Worm (Caenorhabditis elegans) whole organism, L3 larva: ENCODE measurements around the gene Y53F4B.27.

Experiments used
- aly-2 ChIP-seq: fragments of 150-350 bp; optimal IDR thresholded peaks from 2 replicates; lab custom pipeline; 2014; ENCODE audit warnings: missing biosample characterization, missing genetic modification characterization
- elt-2 ChIP-seq: sonication (generic microtip); optimal IDR thresholded peaks from 2 replicates; lab custom pipeline; 2016; ENCODE audit warnings: missing genetic modification reagents, mild to moderate bottlenecking, missing genetic modification characterization, missing compliant biosample characterization
- nhr-12 ChIP-seq: fragments of 150-350 bp; optimal IDR thresholded peaks from 2 replicates; lab custom pipeline; 2014; ENCODE audit warnings: missing biosample characterization, missing genetic modification characterization
- nhr-23 ChIP-seq: fragments of 150-350 bp; optimal IDR thresholded peaks from 2 replicates; lab custom pipeline; 2014; ENCODE audit warnings: missing biosample characterization, missing genetic modification reagents, missing genetic modification characterization
- nhr-43 ChIP-seq: sonication (generic microtip); optimal IDR thresholded peaks from 2 replicates; lab custom pipeline; 2016; ENCODE audit warnings: mild to moderate bottlenecking, missing genetic modification characterization, missing compliant biosample characterization; ENCODE audit not compliant: poor library complexity, severe bottlenecking
- pha-4 ChIP-seq: fragments of 150-350 bp; optimal IDR thresholded peaks from 2 replicates; lab custom pipeline; 2014; ENCODE audit warnings: missing biosample characterization, missing genetic modification reagents, missing genetic modification characterization
- snpc-4 ChIP-seq: fragments of 150-350 bp; optimal IDR thresholded peaks from 2 replicates; lab custom pipeline; 2014; ENCODE audit warnings: missing biosample characterization, missing genetic modification characterization
- unc-62 ChIP-seq: fragments of 150-350 bp; sonication (generic microtip); optimal IDR thresholded peaks from 4 replicates; lab custom pipeline; 2014; ENCODE audit warnings: missing biosample characterization, missing genetic modification reagents, missing genetic modification characterization

ce11 chrII:15189956-15190355 lies 44.3 kb downstream of the Y53F4B.27 start:
- TF ChIP-seq nhr-23 (tag; lab: Kevin White, UChicago) (no peak), snpc-4 (tag; lab: Kevin White, UChicago) (no peak), nhr-12 (tag; lab: Kevin White, UChicago) (no peak), nhr-43 (tag; lab: Kevin White, UChicago) (no peak), elt-2 (tag; lab: Kevin White, UChicago) (no peak), pha-4 (peak; percentile 55), unc-62 (no peak), aly-2 (no peak)
